Fruit fly (Drosophila melanogaster): ENCODE measurements around the gene Tango9.

Gene Tango9

dm6 chr3R:11945450-11946317 lies 29.0 kb downstream of the Tango9 start:
- TF ChIP-seq CG8478 (optimal IDR thresholded peaks at IDR 0.05) (no peak), Dll (optimal IDR thresholded peaks at IDR 0.05) (no peak), psq (optimal IDR thresholded peaks at IDR 0.05) (no peak), pan (optimal IDR thresholded peaks at IDR 0.05) (no peak), usp (GFP tag; optimal IDR thresholded peaks at IDR 0.05) (no peak), EcR (GFP tag; optimal IDR thresholded peaks at IDR 0.05) (no peak)

- TF ChIP-seq usp (GFP tag; optimal IDR thresholded peaks at IDR 0.05) (no peak), EcR (GFP tag; optimal IDR thresholded peaks at IDR 0.05) (no peak)
These were observed 33.6 kb downstream of the Tango9 start for dm6 chr3R:11941116-11941515.

dm6 chr3R:11937427-11938114 lies 37.1 kb downstream of the Tango9 start:
- no peak for TF ChIP-seq usp (GFP tag; optimal IDR thresholded peaks at IDR 0.05)
- TF ChIP-seq psq (optimal IDR thresholded peaks at IDR 0.05) = no peak
- TF ChIP-seq Dll (optimal IDR thresholded peaks at IDR 0.05) = no peak
- TF ChIP-seq pan (optimal IDR thresholded peaks at IDR 0.05) = no peak
- no peak for TF ChIP-seq CG8478 (optimal IDR thresholded peaks at IDR 0.05)
- TF ChIP-seq EcR (GFP tag; optimal IDR thresholded peaks at IDR 0.05) = no peak

dm6 chr3R:11933903-11934302 lies 40.8 kb downstream of the Tango9 start:
- TF ChIP-seq Dll (optimal IDR thresholded peaks at IDR 0.05) (no peak), psq (optimal IDR thresholded peaks at IDR 0.05) (no peak), CG8478 (optimal IDR thresholded peaks at IDR 0.05) (no peak), pan (optimal IDR thresholded peaks at IDR 0.05) (no peak), EcR (GFP tag; optimal IDR thresholded peaks at IDR 0.05) (no peak), usp (GFP tag; optimal IDR thresholded peaks at IDR 0.05) (no peak)

- TF ChIP-seq Dll (optimal IDR thresholded peaks at IDR 0.05) = no peak
- no peak for TF ChIP-seq pan (optimal IDR thresholded peaks at IDR 0.05)
- TF ChIP-seq usp (GFP tag; optimal IDR thresholded peaks at IDR 0.05) = no peak
- no peak for TF ChIP-seq psq (optimal IDR thresholded peaks at IDR 0.05)
- no peak for TF ChIP-seq CG8478 (optimal IDR thresholded peaks at IDR 0.05)
- no peak for TF ChIP-seq EcR (GFP tag; optimal IDR thresholded peaks at IDR 0.05)
These were observed 43.7 kb downstream of the Tango9 start, which contains the start of gene CG14731 for dm6 chr3R:11930962-11931361. Gene CG14731 (plus strand): TSS chr3R:11931262.

All from whole organism.